Fruit fly (Drosophila melanogaster) whole organism: ENCODE results near the gene Acer.

Source experiments
- Dll ChIP-seq: fragments of >200 bp; optimal IDR thresholded peaks from 2 replicates; lab custom pipeline; 2017
- EcR ChIP-seq, 2 experiments: fragments of >200 bp; optimal IDR thresholded peaks; 2 replicates each; lab custom pipeline; 2017; ENCODE audit warnings: missing biosample characterization in 2 of 2, missing genetic modification characterization in 2 of 2, missing genetic modification reagents in 2 of 2
- psq ChIP-seq: fragments of >200 bp; optimal IDR thresholded peaks from 2 replicates; lab custom pipeline; 2017

DNA sequence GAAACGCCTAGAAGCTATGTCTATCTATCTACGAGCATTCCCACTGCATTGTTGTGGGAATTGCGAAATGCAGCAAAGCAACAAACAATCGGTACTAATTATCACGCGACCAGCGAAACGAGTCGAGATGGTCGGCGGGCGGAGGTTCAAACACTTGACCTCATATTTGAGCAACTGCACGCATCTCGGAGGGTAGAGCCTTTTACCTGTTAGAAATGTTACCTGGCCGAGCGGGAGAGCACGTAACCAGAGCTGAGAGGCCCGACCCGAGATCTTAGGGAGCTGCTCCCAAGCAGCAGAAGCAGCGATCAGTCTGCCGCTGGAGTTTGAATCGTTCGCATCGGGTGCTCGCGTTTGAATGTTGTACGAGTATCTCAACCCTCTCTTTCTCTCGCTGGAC is 43.4 kb upstream of the Acer start:
- no peak for TF ChIP-seq EcR (GFP tag; optimal IDR thresholded peaks at IDR 0.05; lab: Kevin White, UChicago)
- TF ChIP-seq psq (lab: Kevin White, UChicago) = no peak
- peak; percentile 50 for TF ChIP-seq Dll (lab: Kevin White, UChicago)
